Worm (Caenorhabditis elegans): ENCODE results near the gene srx-92.
A peak's percentile ranks its signal among the peaks of the same experiment; 100 is the strongest.
"Not testable (repeated sequence)": the region's sequence is repeated elsewhere in the genome, so short reads cannot be mapped to it uniquely, and the experiment has no call there.

Gene srx-92

DNA sequence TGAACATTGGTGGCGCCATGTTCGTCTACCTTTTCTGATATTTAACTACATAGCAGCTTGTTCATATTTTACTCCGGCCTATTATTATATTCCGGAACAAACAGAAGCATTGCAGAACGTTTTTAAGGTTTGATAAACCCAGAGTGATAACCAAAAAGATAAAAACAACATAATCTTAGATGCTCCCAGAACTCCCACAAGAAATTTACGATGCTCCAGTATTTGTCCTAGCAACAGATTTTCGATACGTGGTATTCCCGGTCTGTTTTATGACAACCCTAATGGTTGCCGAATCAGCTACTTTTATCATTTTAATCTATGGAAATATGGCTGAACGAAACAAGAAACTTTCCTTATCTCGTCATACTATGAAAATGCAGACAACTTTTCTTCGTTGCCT lies 28.4 kb upstream of the srx-92 start:
- TF ChIP-seq nhr-12 (tag; optimal IDR thresholded peaks at IDR 0.05) (no peak), C34F6.9 (tag; optimal IDR thresholded peaks at IDR 0.05) (no peak), ceh-16 (tag; optimal IDR thresholded peaks at IDR 0.05) (no peak), mbf-1 (tag; optimal IDR thresholded peaks at IDR 0.05) (no peak), lin-11 (tag; optimal IDR thresholded peaks at IDR 0.05) (no peak), sma-9 (GFP tag; optimal IDR thresholded peaks at IDR 0.05) (no peak), sma-9 (tag; optimal IDR thresholded peaks at IDR 0.05) (no peak), ZK546.5 (tag; optimal IDR thresholded peaks at IDR 0.05) (no peak), ztf-11 (tag; optimal IDR thresholded peaks at IDR 0.05) (no peak), aly-2 (tag; optimal IDR thresholded peaks at IDR 0.05) (no peak), skn-1 (tag; optimal IDR thresholded peaks at IDR 0.05) (no peak), ztf-1 (GFP tag; conservative IDR thresholded peaks at IDR 0.05) (no peak), nhr-237 (tag; optimal IDR thresholded peaks at IDR 0.05) (no peak)

DNA sequence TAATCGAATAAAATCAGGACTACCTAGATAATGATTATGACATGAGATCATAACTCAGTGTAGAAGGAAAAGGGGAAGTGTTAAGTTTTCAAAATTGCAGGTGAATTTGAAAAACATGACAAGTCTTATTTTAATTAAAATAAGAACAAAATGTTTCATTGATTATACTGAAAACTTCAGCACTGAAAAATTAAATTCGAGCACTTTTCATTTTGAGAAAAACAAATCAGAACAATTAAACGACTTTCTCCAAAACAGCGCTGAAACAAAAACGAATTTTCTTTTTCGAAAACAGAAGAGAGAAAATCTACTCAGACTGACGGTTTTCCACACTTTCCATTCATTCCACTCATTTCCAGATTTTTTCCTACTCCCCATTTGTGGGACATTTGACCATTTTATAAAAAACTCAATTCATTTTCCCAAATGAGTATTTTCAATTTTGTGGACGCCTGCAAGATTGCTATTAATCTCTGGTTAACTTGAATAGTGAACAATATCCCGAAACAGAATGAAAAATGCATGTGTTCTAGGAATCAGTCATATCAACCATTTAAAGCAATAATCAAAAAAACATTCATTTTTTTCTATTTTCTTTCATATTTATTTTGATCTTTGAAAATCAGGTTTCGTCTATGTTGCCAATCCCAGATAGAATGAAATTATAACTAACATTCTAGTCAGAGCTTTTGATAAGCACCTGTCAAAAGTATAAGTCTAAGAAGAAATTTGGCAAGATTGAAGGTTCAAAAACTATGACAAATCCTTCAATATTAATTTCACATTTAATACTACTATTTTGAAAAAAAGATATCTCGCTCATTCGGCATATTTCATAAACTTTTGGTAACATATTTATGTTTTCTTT lies 27.2 kb upstream of the srx-92 start, which contains the start of the genes srh-231 and srh-275:
TSS of gene srh-231 (minus strand) at position 51 of the 868 bp plus-strand sequence.
TSS of gene srh-275 (plus strand) at position 818 of the 868 bp plus-strand sequence.
- no peak for TF ChIP-seq lin-39 (tag; optimal IDR thresholded peaks at IDR 0.05)
- no peak for TF ChIP-seq ztf-11 (tag; optimal IDR thresholded peaks at IDR 0.05)
- TF ChIP-seq nhr-11 (tag; optimal IDR thresholded peaks at IDR 0.05): no peak

DNA sequence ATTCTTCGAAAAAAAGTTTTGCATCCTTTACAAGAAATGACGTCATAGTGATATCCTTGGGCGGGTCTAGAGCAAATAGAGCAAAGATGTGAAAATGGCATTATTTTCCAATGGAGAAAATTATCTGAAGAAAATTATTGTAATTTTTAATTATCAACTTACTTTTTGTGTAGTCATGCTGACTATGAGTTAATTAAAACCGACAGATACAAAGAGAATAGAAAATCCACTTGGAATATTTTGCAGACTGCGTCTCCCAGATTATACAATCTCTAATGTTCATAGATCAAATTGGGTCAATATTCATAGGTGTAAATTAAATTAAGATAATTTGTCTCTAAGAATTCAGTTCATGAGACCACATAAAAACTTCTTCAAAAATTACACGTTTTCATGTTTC lies 24.4 kb upstream of the srx-92 start, which contains the start of gene nhr-149:
TSS of gene nhr-149 (minus strand) at position 101 of the 400 bp plus-strand sequence.
- TF ChIP-seq nhr-12 (tag; optimal IDR thresholded peaks at IDR 0.05) (no peak), nhr-77 (tag; optimal IDR thresholded peaks at IDR 0.05) (no peak)

DNA sequence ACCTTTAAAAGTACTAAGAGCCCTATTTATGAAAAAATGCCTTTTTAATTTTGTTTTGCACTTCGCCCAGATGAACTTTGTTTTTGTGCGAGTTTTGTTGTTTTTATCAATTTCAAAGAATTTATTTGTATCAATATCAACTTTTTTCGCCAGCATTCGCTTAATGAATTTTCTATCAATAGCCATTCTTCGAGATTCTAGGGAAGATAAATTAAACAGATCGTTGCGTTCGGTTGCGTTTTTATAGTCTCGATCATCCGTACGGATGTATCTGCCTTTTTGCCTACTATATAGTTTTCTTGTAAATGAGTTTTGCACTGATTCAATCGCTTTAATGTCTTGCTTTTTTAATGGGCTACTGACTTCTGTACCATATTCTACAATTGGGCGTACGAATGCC lies 20.3 kb upstream of the srx-92 start, which contains the start of gene nhr-147:
TSS of gene nhr-147 (plus strand) at position 301 of the 400 bp plus-strand sequence.
- not testable (repeated sequence) for TF ChIP-seq ztf-1 (GFP tag; conservative IDR thresholded peaks at IDR 0.05); mdl-1 (tag; optimal IDR thresholded peaks at IDR 0.05); nhr-12 (tag; optimal IDR thresholded peaks at IDR 0.05)

DNA sequence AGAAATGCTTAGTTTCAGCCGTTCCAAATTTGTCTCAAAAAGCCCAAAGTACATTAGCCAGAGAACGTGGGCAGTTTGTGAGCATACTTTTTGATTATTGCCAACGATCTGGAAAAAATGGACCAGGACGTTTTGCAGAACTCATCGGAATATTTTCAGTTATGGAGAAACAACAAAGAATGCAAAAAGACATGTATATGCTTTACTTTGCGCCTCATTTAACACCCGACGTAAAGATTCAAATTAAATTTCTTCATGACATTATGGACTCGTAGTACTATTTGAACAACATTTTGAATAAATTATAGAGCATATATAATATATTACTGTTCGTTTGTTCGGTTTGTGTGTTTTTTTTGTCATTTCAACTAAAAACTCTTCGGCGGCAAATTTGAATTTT lies 18.3 kb upstream of the srx-92 start, which contains the start of gene srh-244:
TSS of gene srh-244 (plus strand) at position 301 of the 400 bp plus-strand sequence.
- TF ChIP-seq ztf-11 (tag; optimal IDR thresholded peaks at IDR 0.05) (no peak), lin-39 (tag; optimal IDR thresholded peaks at IDR 0.05) (no peak), crh-2 (tag; optimal IDR thresholded peaks at IDR 0.05) (no peak), snpc-4 (tag; optimal IDR thresholded peaks at IDR 0.05) (no peak), nhr-21 (tag; optimal IDR thresholded peaks at IDR 0.05) (no peak), Y55F3AM.14 (GFP tag; optimal IDR thresholded peaks at IDR 0.05) (no peak), unc-39 (tag; optimal IDR thresholded peaks at IDR 0.05) (no peak), ceh-82 (tag; optimal IDR thresholded peaks at IDR 0.05) (no peak), sem-4 (tag; optimal IDR thresholded peaks at IDR 0.05) (no peak), nhr-12 (tag; optimal IDR thresholded peaks at IDR 0.05) (no peak), ztf-4 (tag; optimal IDR thresholded peaks at IDR 0.05) (no peak), nhr-11 (tag; optimal IDR thresholded peaks at IDR 0.05) (no peak), nhr-237 (tag; optimal IDR thresholded peaks at IDR 0.05) (no peak)

DNA sequence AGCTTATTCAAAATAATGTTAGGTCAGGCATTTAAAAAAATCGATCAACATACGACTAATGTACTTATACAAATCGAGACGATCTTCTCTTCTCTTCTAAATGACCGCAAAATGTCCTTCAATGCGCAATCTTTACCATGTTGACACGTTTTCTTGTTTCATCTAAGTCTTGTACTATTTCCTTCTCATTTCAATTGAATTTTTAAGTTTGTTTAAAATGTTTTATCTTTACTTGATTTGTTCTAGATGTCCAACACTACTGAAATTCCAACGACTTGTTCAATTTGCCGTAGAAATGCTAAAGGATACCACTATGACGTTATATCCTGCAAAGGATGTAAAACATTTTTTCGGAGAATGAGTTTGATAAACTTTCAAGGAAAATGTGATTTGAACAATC lies 16.8 kb upstream of the srx-92 start, which contains the start of the genes nhr-263 and nhr-148:
TSS of gene nhr-263 (minus strand) at position 101 of the 400 bp plus-strand sequence.
TSS of gene nhr-148 (plus strand) at position 215 of the 400 bp plus-strand sequence.
- TF ChIP-seq sma-9 (GFP tag; optimal IDR thresholded peaks at IDR 0.05) (peak; percentile 37), sma-9 (tag; optimal IDR thresholded peaks at IDR 0.05) (no peak), ztf-11 (tag; optimal IDR thresholded peaks at IDR 0.05) (no peak)

DNA sequence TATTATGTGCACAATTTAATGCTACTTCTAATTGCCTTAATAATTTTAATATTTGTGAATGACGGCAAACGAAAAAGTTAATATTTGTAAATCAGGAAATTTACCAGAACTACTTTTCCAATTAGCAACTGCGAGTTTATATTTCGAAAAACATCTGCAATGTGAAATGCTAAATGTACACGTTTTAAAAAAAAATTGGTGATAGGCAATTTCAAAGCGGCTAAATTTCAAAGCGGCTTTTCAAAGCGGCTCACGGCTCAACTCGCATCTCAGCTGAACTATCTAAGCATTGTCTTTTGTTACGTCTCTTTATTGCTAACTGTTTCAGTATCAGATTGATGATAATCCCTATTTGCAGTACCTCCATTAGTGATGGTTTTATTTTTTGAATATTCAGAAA lies 14.6 kb upstream of the srx-92 start, which contains the start of gene srh-187:
TSS of gene srh-187 (minus strand) at position 101 of the 400 bp plus-strand sequence.
- TF ChIP-seq sem-4 (tag; optimal IDR thresholded peaks at IDR 0.05): no peak
- TF ChIP-seq nhr-11 (tag; optimal IDR thresholded peaks at IDR 0.05): no peak
- TF ChIP-seq dmd-4 (tag; optimal IDR thresholded peaks at IDR 0.05): no peak
- TF ChIP-seq unc-55 (GFP tag; optimal IDR thresholded peaks at IDR 0.05): no peak
- TF ChIP-seq nhr-12 (tag; optimal IDR thresholded peaks at IDR 0.05): no peak
- TF ChIP-seq ztf-1 (GFP tag; conservative IDR thresholded peaks at IDR 0.05): no peak
- no peak for TF ChIP-seq nhr-25 (tag; optimal IDR thresholded peaks at IDR 0.05)
- no peak for TF ChIP-seq Y55F3AM.14 (GFP tag; optimal IDR thresholded peaks at IDR 0.05)
- no peak for TF ChIP-seq alr-1 (tag; optimal IDR thresholded peaks at IDR 0.05)
- no peak for TF ChIP-seq mdl-1 (tag; optimal IDR thresholded peaks at IDR 0.05)
- no peak for TF ChIP-seq sma-9 (GFP tag; optimal IDR thresholded peaks at IDR 0.05)
- no peak for TF ChIP-seq sma-9 (tag; optimal IDR thresholded peaks at IDR 0.05)
- no peak for TF ChIP-seq nhr-10 (tag; optimal IDR thresholded peaks at IDR 0.05)
- TF ChIP-seq mbf-1 (tag; optimal IDR thresholded peaks at IDR 0.05): no peak
- no peak for TF ChIP-seq C34F6.9 (tag; optimal IDR thresholded peaks at IDR 0.05)
- no peak for TF ChIP-seq blmp-1 (tag; optimal IDR thresholded peaks at IDR 0.05; ENCODE audit: insufficient read depth)

All from whole organism, L2 larva.